Worm (Caenorhabditis elegans) whole organism, early embryonic: ENCODE measurements around the gene dbt-1.

Experiments used
- B0310.2 ChIP-seq: sonication (generic microtip); optimal IDR thresholded peaks from 2 replicates; lab custom pipeline; 2016; ENCODE audit warnings: mild to moderate bottlenecking, missing genetic modification characterization, missing compliant biosample characterization
- F13C5.2 ChIP-seq: sonication (generic microtip); optimal IDR thresholded peaks from 2 replicates; lab custom pipeline; 2017; ENCODE audit warnings: mild to moderate bottlenecking, missing genetic modification characterization, inconsistent platforms, missing compliant biosample characterization
- aly-1 ChIP-seq: sonication (generic microtip); optimal IDR thresholded peaks from 2 replicates; lab custom pipeline; 2016; ENCODE audit warnings: missing genetic modification characterization, missing compliant biosample characterization
- ama-1 ChIP-seq: fragments of 150-350 bp; optimal IDR thresholded peaks from 2 replicates; lab custom pipeline; 2014
- ceh-13 ChIP-seq: fragments of 200-800 bp; sonication (Bioruptor generic); optimal IDR thresholded peaks from 2 replicates; lab custom pipeline; 2018; ENCODE audit warnings: mild to moderate bottlenecking, missing genetic modification characterization, missing compliant biosample characterization
- ceh-36 ChIP-seq: sonication (generic microtip); optimal IDR thresholded peaks from 2 replicates; lab custom pipeline; 2016; ENCODE audit warnings: missing genetic modification characterization, inconsistent platforms, missing compliant biosample characterization
- ets-7 ChIP-seq: sonication (generic microtip); optimal IDR thresholded peaks from 2 replicates; lab custom pipeline; 2016; ENCODE audit warnings: missing genotype, missing genetic modification characterization, missing compliant biosample characterization
- flt-1 ChIP-seq: fragments of 200-800 bp; sonication (Bioruptor generic); IDR thresholded peaks from 2 replicates; pipeline ENCODE4 v1.3.6; 2022; ENCODE audit warnings: missing genetic modification characterization, missing compliant biosample characterization
- hmbx-1 ChIP-seq: sonication (generic microtip); optimal IDR thresholded peaks from 2 replicates; lab custom pipeline; 2016; ENCODE audit warnings: mild to moderate bottlenecking, missing genetic modification characterization, missing compliant biosample characterization
- hmg-4 ChIP-seq: fragments of 200-800 bp; sonication (Bioruptor generic); optimal IDR thresholded peaks from 2 replicates; lab custom pipeline; 2018; ENCODE audit warnings: mild to moderate bottlenecking, missing genetic modification characterization, missing compliant biosample characterization
- hnd-1 ChIP-seq: sonication (generic microtip); optimal IDR thresholded peaks from 2 replicates; lab custom pipeline; 2016; ENCODE audit warnings: missing genetic modification characterization, missing compliant biosample characterization
- pes-1 ChIP-seq: fragments of 200-800 bp; sonication (Bioruptor generic); IDR thresholded peaks from 2 replicates; pipeline ENCODE4 v1.3.6; 2022; ENCODE audit warnings: missing genetic modification reagents, missing genetic modification characterization, missing compliant biosample characterization
- scrt-1 ChIP-seq: fragments of 200-800 bp; sonication (Bioruptor generic); IDR thresholded peaks from 2 replicates; pipeline ENCODE4 v1.3.6; 2022; ENCODE audit warnings: missing genetic modification characterization, missing compliant biosample characterization
- sea-1 ChIP-seq: fragments of 200-800 bp; sonication (Bioruptor generic); conservative IDR thresholded peaks from 2 replicates; pipeline ENCODE4 v1.3.6; 2022; ENCODE audit warnings: missing genetic modification characterization, missing compliant biosample characterization
- tbx-11 ChIP-seq: fragments of 200-800 bp; sonication (Bioruptor generic); IDR thresholded peaks from 2 replicates; pipeline ENCODE4 v1.3.6; 2022; ENCODE audit warnings: missing genetic modification characterization, missing compliant biosample characterization
- tbx-37 ChIP-seq: fragments of 200-800 bp; sonication (Bioruptor generic); conservative IDR thresholded peaks from 2 replicates; pipeline ENCODE4 v1.3.6; 2022; ENCODE audit warnings: missing genetic modification reagents, missing genetic modification characterization, missing compliant biosample characterization
- tra-4 ChIP-seq: sonication (generic microtip); optimal IDR thresholded peaks from 2 replicates; lab custom pipeline; 2017; ENCODE audit warnings: missing genetic modification characterization, missing compliant biosample characterization

dbt-1 gene

DNA sequence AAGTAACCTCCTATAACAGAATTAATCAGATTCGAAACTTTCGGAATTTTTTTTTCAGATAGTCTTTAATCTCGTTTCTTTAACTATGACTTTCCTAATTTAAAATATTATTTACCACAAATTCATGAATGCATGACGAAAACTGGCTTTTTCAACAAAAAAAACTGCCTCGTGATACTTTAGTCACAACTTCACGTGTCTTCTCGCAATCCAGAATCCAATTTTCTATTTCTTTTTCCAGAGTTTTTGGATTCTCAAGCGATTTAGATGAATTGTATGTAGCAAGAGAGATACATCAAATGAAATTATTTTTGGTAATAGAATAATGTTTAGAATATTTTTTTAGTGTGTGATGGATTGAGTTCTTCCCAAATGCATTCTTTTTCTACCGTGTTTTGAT, 24.8 kb downstream of the dbt-1 start:
- TF ChIP-seq sea-1 (GFP tag; lab: Robert Waterston, UW) (no peak), flt-1 (no peak), tbx-37 (no peak), scrt-1 (no peak)

DNA sequence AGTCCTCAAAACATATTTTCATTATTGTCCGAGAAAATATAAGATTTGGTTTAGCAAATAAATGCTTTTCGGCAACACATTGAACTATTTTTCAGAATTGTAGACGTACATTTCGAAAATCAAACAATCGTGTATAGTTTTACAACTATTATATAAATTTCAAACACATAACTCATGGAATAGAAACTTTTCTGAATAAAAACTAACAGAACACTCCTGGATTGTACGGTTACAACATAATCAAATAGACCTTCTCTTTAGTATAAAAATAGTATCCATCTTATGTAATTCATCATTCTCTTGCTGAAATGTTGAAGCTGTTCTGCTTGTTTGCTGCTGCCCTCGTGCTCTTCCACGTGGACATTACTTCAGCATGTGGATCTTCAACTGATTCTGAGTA, 34.0 kb downstream of the dbt-1 start, which contains the start of gene ZK675.4:
ZK675.4 (plus strand) TSS at position 301 of the 400 bp plus-strand sequence.
- TF ChIP-seq hmg-4 (no peak), tbx-37 (no peak), ama-1 (lab: Kevin White, UChicago) (no peak), F13C5.2 (tag; lab: Kevin White, UChicago) (no peak), sea-1 (GFP tag; lab: Robert Waterston, UW) (no peak), scrt-1 (no peak), pes-1 (GFP tag; lab: Robert Waterston, UW) (no peak), hmbx-1 (tag; lab: Kevin White, UChicago) (no peak), tra-4 (tag; lab: Kevin White, UChicago) (no peak), ceh-36 (tag; lab: Kevin White, UChicago) (no peak), hnd-1 (tag; lab: Kevin White, UChicago) (no peak), flt-1 (no peak), aly-1 (tag; lab: Kevin White, UChicago) (no peak), ceh-13 (GFP tag; lab: Kevin White, UChicago) (no peak), ets-7 (tag; lab: Kevin White, UChicago) (no peak), tbx-11 (GFP tag; lab: Robert Waterston, UW) (no peak), B0310.2 (no peak)

DNA sequence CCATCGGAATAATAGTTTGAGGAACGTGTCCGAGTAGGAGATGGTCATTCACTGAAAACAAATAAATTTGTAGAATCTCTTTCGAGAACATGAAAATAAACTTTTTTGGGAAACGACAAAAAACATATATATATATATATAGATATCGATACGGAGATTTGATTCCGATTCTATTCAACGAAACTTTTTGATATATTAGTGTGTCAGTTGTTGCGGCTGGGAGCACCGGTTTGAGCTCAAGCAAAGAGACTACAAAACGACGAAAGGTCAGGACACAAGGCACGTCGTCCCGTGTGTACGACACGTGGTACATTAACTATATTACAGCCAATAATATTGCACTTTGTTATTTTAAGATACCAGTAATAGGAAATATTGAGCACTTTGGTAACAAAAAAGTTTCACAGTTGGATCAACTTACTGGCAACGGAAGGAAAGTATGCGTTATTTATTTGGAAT, 37.4 kb downstream of the dbt-1 start, which contains the start of gene best-23:
best-23 (minus strand) TSS at position 51 of the 459 bp plus-strand sequence.
- TF ChIP-seq scrt-1: no peak
- no peak for TF ChIP-seq ceh-13 (GFP tag; lab: Kevin White, UChicago)
- TF ChIP-seq sea-1 (GFP tag; lab: Robert Waterston, UW): no peak
- no peak for TF ChIP-seq ceh-36 (tag; lab: Kevin White, UChicago)
- TF ChIP-seq F13C5.2 (tag; lab: Kevin White, UChicago): no peak
- no peak for TF ChIP-seq ama-1 (lab: Kevin White, UChicago)
- no peak for TF ChIP-seq aly-1 (tag; lab: Kevin White, UChicago)
- TF ChIP-seq pes-1 (GFP tag; lab: Robert Waterston, UW): no peak
- TF ChIP-seq hnd-1 (tag; lab: Kevin White, UChicago): no peak
- TF ChIP-seq tra-4 (tag; lab: Kevin White, UChicago): no peak
- TF ChIP-seq flt-1: no peak
- TF ChIP-seq ets-7 (tag; lab: Kevin White, UChicago): no peak
- no peak for TF ChIP-seq hmg-4
- no peak for TF ChIP-seq tbx-37

DNA sequence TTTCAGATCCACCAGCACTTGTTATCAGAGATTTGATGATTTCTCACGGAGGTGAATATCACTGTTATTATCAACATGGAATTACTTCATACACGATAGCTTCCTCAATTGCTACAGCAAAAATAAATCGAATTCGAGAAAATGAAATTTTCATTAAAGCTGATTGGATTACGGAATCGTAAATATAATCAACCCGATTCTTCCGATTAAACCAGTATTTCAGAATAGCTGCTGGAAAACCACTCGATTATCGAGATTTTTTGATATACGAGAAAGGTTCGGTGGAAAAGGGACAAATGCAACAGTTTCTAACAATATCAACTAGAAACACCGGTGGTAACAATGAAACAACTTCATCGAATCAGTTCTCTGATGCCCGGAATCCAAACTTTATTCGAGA, 43.0 kb downstream of the dbt-1 start:
- TF ChIP-seq flt-1 (no peak), hmg-4 (no peak), tbx-37 (no peak)

DNA sequence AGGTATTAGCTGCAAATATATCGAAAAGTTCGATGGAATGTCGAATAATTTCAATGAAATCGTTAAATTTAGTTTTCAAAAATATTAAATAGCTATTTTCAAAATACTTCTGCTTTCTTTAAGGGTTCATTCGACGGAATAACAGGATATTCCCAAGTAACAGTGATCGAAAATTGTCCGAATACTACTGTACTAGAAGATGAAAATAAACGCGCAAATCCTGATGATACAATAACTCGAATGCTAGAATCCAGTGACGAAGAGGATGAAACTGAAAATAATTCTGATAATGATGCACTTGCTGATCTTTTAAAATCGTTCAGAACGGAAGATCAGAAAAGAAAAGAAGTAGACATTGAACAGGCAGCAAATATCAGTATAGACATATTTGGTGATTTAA, 44.2 kb downstream of the dbt-1 start:
- TF ChIP-seq hnd-1 (tag; lab: Kevin White, UChicago): no peak

DNA sequence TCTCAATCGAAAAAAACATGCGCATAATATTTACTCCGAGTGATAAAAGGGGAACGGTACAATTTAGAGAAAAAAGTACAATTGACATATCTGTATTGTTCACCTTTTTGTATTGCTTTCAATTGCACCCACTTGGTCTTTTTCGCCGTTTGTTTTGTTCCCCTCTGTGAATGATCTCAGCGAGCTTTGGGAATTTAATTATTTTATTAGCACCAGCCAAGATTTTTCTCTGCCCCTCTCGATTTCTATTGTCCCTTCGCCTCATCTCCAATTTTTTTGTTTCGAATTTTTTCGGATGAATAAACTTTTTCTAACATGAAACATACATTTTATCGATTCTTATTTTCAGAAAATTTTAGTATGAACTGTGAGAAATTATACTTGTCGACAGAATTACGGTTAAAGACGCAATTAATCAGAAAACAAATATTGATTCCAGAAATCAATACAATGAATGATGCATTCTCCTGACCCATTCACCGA, 44.8 kb downstream of the dbt-1 start, which contains the start of gene rev-1:
rev-1 (plus strand) TSS at position 433 of the 483 bp plus-strand sequence.
- TF ChIP-seq B0310.2 (no peak), scrt-1 (no peak), hmbx-1 (tag; lab: Kevin White, UChicago) (no peak), ama-1 (lab: Kevin White, UChicago) (no peak), F13C5.2 (tag; lab: Kevin White, UChicago) (no peak), tra-4 (tag; lab: Kevin White, UChicago) (no peak), tbx-11 (GFP tag; lab: Robert Waterston, UW) (no peak), ets-7 (tag; lab: Kevin White, UChicago) (no peak), ceh-13 (GFP tag; lab: Kevin White, UChicago) (no peak), aly-1 (tag; lab: Kevin White, UChicago) (no peak), flt-1 (no peak), pes-1 (GFP tag; lab: Robert Waterston, UW) (no peak), sea-1 (GFP tag; lab: Robert Waterston, UW) (no peak), hmg-4 (no peak), hnd-1 (tag; lab: Kevin White, UChicago) (no peak), ceh-36 (tag; lab: Kevin White, UChicago) (no peak), tbx-37 (no peak)

DNA sequence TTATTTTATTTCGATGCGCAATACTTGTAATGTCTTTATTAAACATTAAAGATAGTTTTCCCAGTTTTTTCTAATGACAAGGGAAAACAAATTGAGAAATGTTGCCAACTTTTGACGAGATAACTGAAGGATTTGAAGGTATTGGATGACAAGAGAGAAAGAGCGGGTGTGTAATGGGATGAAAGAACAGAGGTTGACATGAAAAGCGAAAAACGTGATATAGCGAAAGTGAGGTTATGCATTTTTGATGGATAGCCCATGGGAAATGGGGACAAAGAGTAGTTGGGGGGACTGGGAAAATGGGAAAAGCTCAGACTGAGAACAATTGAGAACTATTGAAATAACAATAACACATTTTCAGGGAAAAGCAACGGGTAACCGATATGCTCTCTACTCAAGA, 49.8 kb downstream of the dbt-1 start:
- TF ChIP-seq aly-1 (tag; lab: Kevin White, UChicago): no peak
- no peak for TF ChIP-seq ets-7 (tag; lab: Kevin White, UChicago)
- no peak for TF ChIP-seq hmbx-1 (tag; lab: Kevin White, UChicago)
- no peak for TF ChIP-seq F13C5.2 (tag; lab: Kevin White, UChicago)
- no peak for TF ChIP-seq flt-1
- TF ChIP-seq tbx-37: no peak
- no peak for TF ChIP-seq pes-1 (GFP tag; lab: Robert Waterston, UW)
- TF ChIP-seq B0310.2: no peak
- TF ChIP-seq hnd-1 (tag; lab: Kevin White, UChicago): no peak
- TF ChIP-seq scrt-1: no peak
- TF ChIP-seq ama-1 (lab: Kevin White, UChicago): no peak
- no peak for TF ChIP-seq ceh-36 (tag; lab: Kevin White, UChicago)

DNA sequence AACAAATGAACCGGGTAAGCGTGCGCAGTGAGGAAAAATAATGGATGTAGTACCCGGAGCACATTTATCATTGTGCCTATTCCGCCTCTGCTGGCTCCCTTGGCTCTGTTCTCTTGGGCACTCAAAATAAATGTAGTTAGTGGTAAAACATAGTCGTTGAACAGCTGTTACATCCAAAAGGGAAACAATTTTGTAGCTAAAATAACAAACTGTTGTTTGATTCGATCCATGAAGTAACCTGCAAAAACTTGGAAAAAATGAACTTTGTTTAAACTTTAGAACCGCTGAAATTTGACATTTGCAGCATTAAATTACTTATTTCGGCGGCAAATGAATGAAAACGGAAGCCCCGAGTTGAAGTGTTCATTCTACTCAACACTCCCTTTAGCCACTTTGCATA, 51.4 kb downstream of the dbt-1 start:
- TF ChIP-seq aly-1 (tag; lab: Kevin White, UChicago): no peak
- no peak for TF ChIP-seq tbx-37
- no peak for TF ChIP-seq flt-1
- TF ChIP-seq tbx-11 (GFP tag; lab: Robert Waterston, UW): no peak
- no peak for TF ChIP-seq F13C5.2 (tag; lab: Kevin White, UChicago)
- TF ChIP-seq scrt-1: no peak
- TF ChIP-seq pes-1 (GFP tag; lab: Robert Waterston, UW): no peak
- no peak for TF ChIP-seq hnd-1 (tag; lab: Kevin White, UChicago)
- no peak for TF ChIP-seq ceh-13 (GFP tag; lab: Kevin White, UChicago)
- no peak for TF ChIP-seq tra-4 (tag; lab: Kevin White, UChicago)
- no peak for TF ChIP-seq B0310.2
- TF ChIP-seq hmbx-1 (tag; lab: Kevin White, UChicago): no peak
- TF ChIP-seq ceh-36 (tag; lab: Kevin White, UChicago): no peak
- no peak for TF ChIP-seq ama-1 (lab: Kevin White, UChicago)
- TF ChIP-seq ets-7 (tag; lab: Kevin White, UChicago): no peak
